Worm (Caenorhabditis elegans): ENCODE measurements around the gene Y75B8A.23.

ce11 chrIII:12231539-12231938, 18.9 kb upstream of the Y75B8A.23 start:
- no peak for TF ChIP-seq unc-62 (GFP tag; optimal IDR thresholded peaks at IDR 0.05)
- no peak for TF ChIP-seq ztf-28 (GFP tag; IDR thresholded peaks at IDR 0.05)
- TF ChIP-seq zim-3 (tag; optimal IDR thresholded peaks at IDR 0.05), result no peak

Measured in whole organism, young adult.